Worm (Caenorhabditis elegans) whole organism, L2 larva: ENCODE results near the gene vit-4.

Experiments used
- ZK546.5 ChIP-seq: sonication (generic microtip); optimal IDR thresholded peaks from 2 replicates; lab custom pipeline; 2017; ENCODE audit warnings: missing biosample characterization, missing genetic modification characterization
- ama-1 ChIP-seq: fragments of 150-350 bp; optimal IDR thresholded peaks from 2 replicates; lab custom pipeline; 2018; ENCODE audit warnings: inconsistent platforms
- nhr-129 ChIP-seq: fragments of 150-350 bp; optimal IDR thresholded peaks from 2 replicates; lab custom pipeline; 2014; ENCODE audit warnings: missing biosample characterization, missing genetic modification characterization
- nhr-21 ChIP-seq: fragments of 150-350 bp; optimal IDR thresholded peaks from 2 replicates; lab custom pipeline; 2014; ENCODE audit warnings: missing biosample characterization, missing genetic modification characterization
- ztf-11 ChIP-seq: sonication (generic microtip); optimal IDR thresholded peaks from 2 replicates; lab custom pipeline; 2017; ENCODE audit warnings: missing biosample characterization, missing genetic modification characterization

DNA sequence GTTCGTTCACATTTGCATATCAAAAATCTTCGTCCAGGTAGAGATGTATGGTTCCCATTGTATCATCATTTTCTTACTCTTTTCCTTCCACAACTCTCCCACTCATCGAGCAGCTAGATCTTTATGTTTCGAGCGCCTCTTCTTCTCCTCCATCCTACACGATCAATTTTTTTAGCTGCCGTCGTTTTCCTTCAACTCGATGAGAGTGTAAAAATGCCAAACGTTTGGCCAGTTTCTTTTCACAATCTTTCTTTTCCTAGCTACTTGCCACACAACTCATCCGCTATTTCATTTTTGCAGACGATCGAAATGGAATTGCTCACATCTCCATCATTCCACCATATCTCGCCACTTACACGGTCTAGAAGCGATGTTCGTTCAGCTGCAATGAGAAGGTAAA, 37.8 kb upstream of the vit-4 start, which contains the start of gene C18B2.3:
- TF ChIP-seq ztf-11 (tag; lab: Kevin White, UChicago) = no peak
- TF ChIP-seq ZK546.5 = no peak
- TF ChIP-seq nhr-21 (tag; lab: Kevin White, UChicago) = no peak
- TF ChIP-seq nhr-129 (tag; lab: Kevin White, UChicago) = no peak
- TF ChIP-seq ama-1 (lab: Kevin White, UChicago) = no peak
